Worm (Caenorhabditis elegans): ENCODE results near the gene dcar-1.
A peak's percentile ranks its signal among the peaks of the same experiment; 100 is the strongest.

Gene dcar-1

ce11 chrV:17935857-17936256, 25.7 kb downstream of the dcar-1 start (continued):
- TF ChIP-seq ztf-3 (GFP tag; optimal IDR thresholded peaks at IDR 0.05) (no peak), rcor-1 (GFP tag; IDR thresholded peaks at IDR 0.05) (no peak), snpc-1.1 (tag; optimal IDR thresholded peaks at IDR 0.05; ENCODE audit: insufficient read depth) (no peak), F52B5.7 (tag; optimal IDR thresholded peaks at IDR 0.05) (no peak), let-526 (GFP tag; IDR thresholded peaks at IDR 0.05) (no peak), madf-3 (GFP tag; IDR thresholded peaks at IDR 0.05) (0 out of 2 replicates have a peak, but pooled peaks have one; percentile 37), tbx-9 (tag; optimal IDR thresholded peaks at IDR 0.05; ENCODE audit: borderline replicate concordance) (no peak), nhr-90 (tag; optimal IDR thresholded peaks at IDR 0.05) (no peak), athp-1 (tag; optimal IDR thresholded peaks at IDR 0.05) (no peak), mxl-1 (tag; optimal IDR thresholded peaks at IDR 0.05) (no peak), F49E8.2 (tag; optimal IDR thresholded peaks at IDR 0.05; ENCODE audit: insufficient read depth) (peak; percentile 2), die-1 (tag; optimal IDR thresholded peaks at IDR 0.05) (no peak), ztf-25 (GFP tag; IDR thresholded peaks at IDR 0.05) (no peak), K12H6.12 (tag; optimal IDR thresholded peaks at IDR 0.05) (no peak), madf-8 (GFP tag; conservative IDR thresholded peaks at IDR 0.05) (no peak), ccch-3 (GFP tag; optimal IDR thresholded peaks at IDR 0.05) (no peak), ztf-28 (GFP tag; IDR thresholded peaks at IDR 0.05) (no peak), egl-18 (GFP tag; IDR thresholded peaks at IDR 0.05) (no peak), hmg-20 (GFP tag; IDR thresholded peaks at IDR 0.05) (no peak), lin-40 (tag; optimal IDR thresholded peaks at IDR 0.05) (no peak), somi-1 (GFP tag; optimal IDR thresholded peaks at IDR 0.05) (no peak), hrde-1 (tag; optimal IDR thresholded peaks at IDR 0.05; ENCODE audit: borderline replicate concordance) (no peak), fkh-3 (tag; optimal IDR thresholded peaks at IDR 0.05) (no peak), C17E4.6 (GFP tag; IDR thresholded peaks at IDR 0.05) (no peak), attf-5 (GFP tag; optimal IDR thresholded peaks at IDR 0.05) (peak; percentile 3), F39B2.1 (GFP tag; IDR thresholded peaks at IDR 0.05) (no peak), sea-2 (GFP tag; IDR thresholded peaks at IDR 0.05) (no peak), dox-1 (GFP tag; IDR thresholded peaks at IDR 0.05) (no peak), nhr-80 (tag; optimal IDR thresholded peaks at IDR 0.05) (no peak), atf-7 (tag; optimal IDR thresholded peaks at IDR 0.05) (no peak), let-607 (tag; optimal IDR thresholded peaks at IDR 0.05) (no peak), nhr-27 (tag; optimal IDR thresholded peaks at IDR 0.05) (no peak), Y67H2A.10 (GFP tag; conservative IDR thresholded peaks at IDR 0.05) (no peak), Y53F4B.3 (GFP tag; IDR thresholded peaks at IDR 0.05) (no peak)

ce11 chrV:17938978-17939377, 28.9 kb downstream of the dcar-1 start:
- TF ChIP-seq hmg-1.2 (GFP tag; IDR thresholded peaks at IDR 0.05) (no peak), atf-7 (tag; optimal IDR thresholded peaks at IDR 0.05) (no peak), lin-40 (tag; optimal IDR thresholded peaks at IDR 0.05) (no peak), lir-1 (GFP tag; conservative IDR thresholded peaks at IDR 0.05) (no peak), madf-3 (GFP tag; IDR thresholded peaks at IDR 0.05) (no peak), unc-62 (GFP tag; optimal IDR thresholded peaks at IDR 0.05) (no peak), let-526 (GFP tag; IDR thresholded peaks at IDR 0.05) (no peak), attf-6 (GFP tag; IDR thresholded peaks at IDR 0.05) (no peak), B0261.1 (tag; optimal IDR thresholded peaks at IDR 0.05) (peak; percentile 10), cebp-2 (GFP tag; IDR thresholded peaks at IDR 0.05) (no peak), tbp1 (GFP tag; optimal IDR thresholded peaks at IDR 0.05) (peak; percentile 53), F33H1.4 (GFP tag; IDR thresholded peaks at IDR 0.05) (no peak), aptf-2 (GFP tag; conservative IDR thresholded peaks at IDR 0.05) (no peak), rpc-1 (optimal IDR thresholded peaks at IDR 0.05) (no peak), rpc-1 (tag; optimal IDR thresholded peaks at IDR 0.05) (peak; percentile 56), him-1 (tag; optimal IDR thresholded peaks at IDR 0.05) (no peak), ztf-26 (tag; optimal IDR thresholded peaks at IDR 0.05) (no peak), F57C9.4 (tag; optimal IDR thresholded peaks at IDR 0.05) (no peak)
